Fruit fly (Drosophila melanogaster) whole organism, embryonic: Measurements from ENCODE around the gene Acp29AB.

Source experiments
- Ada2b ChIP-seq: fragments of 200-800 bp; sonication (Bioruptor generic); IDR thresholded peaks from 2 replicates; pipeline ENCODE4 v1.3.6; 2022; ENCODE audit warnings: missing biosample characterization, missing genetic modification characterization
- BtbVII ChIP-seq: fragments of 200-800 bp; sonication (Bioruptor generic); optimal IDR thresholded peaks from 3 replicates; lab custom pipeline; 2017; ENCODE audit warnings: missing biosample characterization, mild to moderate bottlenecking, missing genetic modification characterization
- CG10274 ChIP-seq: fragments of 200-800 bp; sonication (Bioruptor generic); optimal IDR thresholded peaks from 3 replicates; lab custom pipeline; 2017; ENCODE audit warnings: missing biosample characterization, mild to moderate bottlenecking, missing genetic modification characterization
- CG10565 ChIP-seq: fragments of 200-800 bp; sonication (Bioruptor generic); optimal IDR thresholded peaks from 3 replicates; lab custom pipeline; 2016; ENCODE audit warnings: missing biosample characterization, mild to moderate bottlenecking, missing genetic modification characterization
- CG10979 ChIP-seq: fragments of 200-800 bp; sonication (Bioruptor generic); optimal IDR thresholded peaks from 2 replicates; lab custom pipeline; 2018; ENCODE audit warnings: missing biosample characterization, mild to moderate bottlenecking, missing genetic modification characterization, moderate library complexity
- CG11456 ChIP-seq: fragments of 200-800 bp; sonication (Bioruptor generic); IDR thresholded peaks from 3 replicates; pipeline ENCODE4 v1.3.6; 2022; ENCODE audit warnings: missing biosample characterization, missing genetic modification characterization
- CG11696 ChIP-seq: fragments of 200-800 bp; sonication (Bioruptor generic); IDR thresholded peaks from 2 replicates; pipeline ENCODE4 v1.3.6; 2022; ENCODE audit warnings: missing biosample characterization, missing genetic modification characterization
- CG12155 ChIP-seq: fragments of 200-800 bp; sonication (Bioruptor generic); optimal IDR thresholded peaks from 3 replicates; lab custom pipeline; 2016; ENCODE audit warnings: missing biosample characterization, missing genetic modification characterization
- CG14014 ChIP-seq: fragments of 200-800 bp; sonication (Bioruptor generic); IDR thresholded peaks from 2 replicates; pipeline ENCODE4 v1.3.6; 2022; ENCODE audit warnings: missing biosample characterization, missing genetic modification characterization
- CG14441 ChIP-seq: fragments of 200-800 bp; sonication (Bioruptor generic); IDR thresholded peaks from 2 replicates; pipeline ENCODE4 v1.3.6; 2022; ENCODE audit warnings: missing biosample characterization, missing genetic modification characterization
- CG14710 ChIP-seq: fragments of 200-800 bp; sonication (Bioruptor generic); optimal IDR thresholded peaks from 3 replicates; lab custom pipeline; 2019; ENCODE audit warnings: missing biosample characterization, mild to moderate bottlenecking, missing genetic modification characterization, moderate library complexity
- CG16815 ChIP-seq: fragments of 200-800 bp; sonication (Bioruptor generic); optimal IDR thresholded peaks from 3 replicates; lab custom pipeline; 2017; ENCODE audit warnings: missing biosample characterization, mild to moderate bottlenecking, missing genetic modification characterization
- CG17385 ChIP-seq: fragments of 200-800 bp; sonication (Bioruptor generic); optimal IDR thresholded peaks from 3 replicates; lab custom pipeline; 2018; ENCODE audit warnings: missing biosample characterization, mild to moderate bottlenecking, missing genetic modification characterization
- CG17568 ChIP-seq: fragments of 200-800 bp; sonication (Bioruptor generic); optimal IDR thresholded peaks from 2 replicates; lab custom pipeline; 2018; ENCODE audit warnings: missing biosample characterization, mild to moderate bottlenecking, missing genetic modification characterization, moderate library complexity
- CG31224 ChIP-seq: fragments of 200-800 bp; sonication (Bioruptor generic); IDR thresholded peaks from 2 replicates; pipeline ENCODE4 v1.3.6; 2022; ENCODE audit warnings: missing biosample characterization, missing genetic modification characterization
- CG31388 ChIP-seq: fragments of 200-800 bp; sonication (Bioruptor generic); optimal IDR thresholded peaks from 2 replicates; lab custom pipeline; 2016; ENCODE audit warnings: missing biosample characterization, missing genetic modification characterization
- CG34422 ChIP-seq: fragments of 200-800 bp; sonication (Bioruptor generic); IDR thresholded peaks from 3 replicates; pipeline ENCODE4 v1.3.6; 2022; ENCODE audit warnings: missing biosample characterization, missing genetic modification characterization
- CG3995 ChIP-seq: fragments of 200-800 bp; sonication (Bioruptor generic); optimal IDR thresholded peaks from 3 replicates; lab custom pipeline; 2016; ENCODE audit warnings: missing biosample characterization, missing genetic modification characterization
- CG8478 ChIP-seq: fragments of >200 bp; optimal IDR thresholded peaks from 2 replicates; lab custom pipeline; 2018
- CG8944 ChIP-seq: fragments of 200-800 bp; sonication (Bioruptor generic); optimal IDR thresholded peaks from 3 replicates; lab custom pipeline; 2016; ENCODE audit warnings: missing biosample characterization, missing genetic modification characterization
- CG9876 ChIP-seq: fragments of 200-800 bp; sonication (Bioruptor generic); optimal IDR thresholded peaks from 2 replicates; lab custom pipeline; 2016; ENCODE audit warnings: missing biosample characterization, missing genetic modification characterization
- Dbx ChIP-seq: fragments of 200-800 bp; sonication (Bioruptor generic); IDR thresholded peaks from 3 replicates; pipeline ENCODE4 v1.3.6; 2022; ENCODE audit warnings: missing biosample characterization, missing genetic modification characterization
- E2f1 ChIP-seq: fragments of 200-800 bp; sonication (Bioruptor generic); IDR thresholded peaks from 2 replicates; pipeline ENCODE4 v1.3.6; 2022; ENCODE audit warnings: missing biosample characterization, missing genetic modification characterization
- HHEX ChIP-seq: fragments of 200-800 bp; sonication (Bioruptor generic); optimal IDR thresholded peaks from 3 replicates; lab custom pipeline; 2017; ENCODE audit warnings: missing biosample characterization, mild to moderate bottlenecking, missing genetic modification characterization, missing genetic modification reagents
- HLH54F ChIP-seq: fragments of 200-800 bp; sonication (Bioruptor generic); optimal IDR thresholded peaks from 3 replicates; lab custom pipeline; 2016; ENCODE audit warnings: missing biosample characterization, missing genetic modification characterization
- Mad ChIP-seq: fragments of 200-800 bp; sonication (Bioruptor generic); optimal IDR thresholded peaks from 2 replicates; lab custom pipeline; 2016; ENCODE audit warnings: missing biosample characterization, missing genetic modification characterization
- NFAT ChIP-seq: fragments of 200-800 bp; sonication (Bioruptor generic); IDR thresholded peaks from 2 replicates; pipeline ENCODE4 v1.3.6; 2022; ENCODE audit warnings: missing biosample characterization, missing genetic modification characterization
- Nf-YA ChIP-seq: fragments of 200-800 bp; sonication (Bioruptor generic); IDR thresholded peaks from 2 replicates; pipeline ENCODE4 v1.3.6; 2022; ENCODE audit warnings: missing biosample characterization, missing genetic modification characterization
- Pdp1 ChIP-seq, 2 experiments: fragments of 200-800 bp; sonication (Bioruptor generic); optimal IDR thresholded peaks; 3 replicates each; lab custom pipeline; 2016; ENCODE audit warnings: missing biosample characterization in 2 of 2, missing genetic modification characterization in 2 of 2, mild to moderate bottlenecking in 1 of 2, moderate library complexity in 1 of 2
- Ravus ChIP-seq: fragments of 200-800 bp; sonication (Bioruptor generic); IDR thresholded peaks from 2 replicates; pipeline ENCODE4 v1.3.6; 2022; ENCODE audit warnings: missing biosample characterization, missing genetic modification characterization
- Xbp1 ChIP-seq: fragments of 200-800 bp; sonication (Bioruptor generic); optimal IDR thresholded peaks from 3 replicates; lab custom pipeline; 2016; ENCODE audit warnings: missing biosample characterization, mild to moderate bottlenecking, missing genetic modification characterization
- ci ChIP-seq: fragments of 200-800 bp; sonication (Bioruptor generic); IDR thresholded peaks from 3 replicates; pipeline ENCODE4 v1.3.6; 2022; ENCODE audit warnings: missing biosample characterization, missing genetic modification characterization
- corto ChIP-seq: fragments of 200-800 bp; sonication (Bioruptor generic); optimal IDR thresholded peaks from 2 replicates; lab custom pipeline; 2016; ENCODE audit warnings: missing biosample characterization, mild to moderate bottlenecking, missing genetic modification characterization, moderate library complexity
- cwo ChIP-seq: fragments of 200-800 bp; sonication (Bioruptor generic); optimal IDR thresholded peaks from 3 replicates; lab custom pipeline; 2017; ENCODE audit warnings: missing biosample characterization, missing genetic modification characterization, mild to moderate bottlenecking, moderate library complexity, missing genetic modification reagents
- da ChIP-seq: fragments of 200-800 bp; sonication (Bioruptor generic); optimal IDR thresholded peaks from 2 replicates; lab custom pipeline; 2016; ENCODE audit warnings: missing biosample characterization, missing genetic modification characterization
- en ChIP-seq: fragments of 200-800 bp; sonication (Bioruptor generic); optimal IDR thresholded peaks from 2 replicates; lab custom pipeline; 2016; ENCODE audit warnings: missing biosample characterization, missing genetic modification characterization
- hb ChIP-seq: fragments of 200-800 bp; sonication (Bioruptor generic); IDR thresholded peaks from 3 replicates; pipeline ENCODE4 v1.3.6; 2022; ENCODE audit warnings: missing biosample characterization, missing genetic modification characterization; ENCODE audit not compliant: partially characterized antibody
- lab ChIP-seq: fragments of 200-800 bp; sonication (Bioruptor generic); optimal IDR thresholded peaks from 3 replicates; lab custom pipeline; 2017; ENCODE audit warnings: missing biosample characterization, missing genetic modification characterization, mild to moderate bottlenecking, moderate library complexity, missing genetic modification reagents
- lola ChIP-seq, 3 experiments: fragments of >200 bp in 2 of 3; fragments of 200-800 bp in 1 of 3; sonication (Bioruptor generic) in 1 of 3; optimal IDR thresholded peaks; 2 replicates each; lab custom pipeline; 2017 to 2019; ENCODE audit warnings: missing biosample characterization in 3 of 3, missing genetic modification characterization in 3 of 3, mild to moderate bottlenecking in 1 of 3, moderate library complexity in 1 of 3
- mam ChIP-seq: fragments of 200-800 bp; sonication (Bioruptor generic); optimal IDR thresholded peaks from 3 replicates; lab custom pipeline; 2016; ENCODE audit warnings: missing biosample characterization, missing genetic modification characterization
- odd ChIP-seq: fragments of 200-800 bp; sonication (Bioruptor generic); optimal IDR thresholded peaks from 2 replicates; lab custom pipeline; 2017; ENCODE audit warnings: missing biosample characterization, mild to moderate bottlenecking, missing genetic modification characterization
- pho ChIP-seq: fragments of 200-800 bp; sonication (Bioruptor generic); optimal IDR thresholded peaks from 2 replicates; lab custom pipeline; 2016; ENCODE audit warnings: missing biosample characterization, missing genetic modification characterization
- psq ChIP-seq: fragments of 200-800 bp; sonication (Bioruptor generic); optimal IDR thresholded peaks from 2 replicates; lab custom pipeline; 2017; ENCODE audit warnings: missing biosample characterization, missing genetic modification characterization
- salm ChIP-seq: fragments of 200-800 bp; sonication (Bioruptor generic); optimal IDR thresholded peaks from 2 replicates; lab custom pipeline; 2018; ENCODE audit warnings: missing biosample characterization, mild to moderate bottlenecking, missing genetic modification characterization
- sd ChIP-seq: fragments of 200-800 bp; sonication (Bioruptor generic); optimal IDR thresholded peaks from 3 replicates; lab custom pipeline; 2018; ENCODE audit warnings: missing biosample characterization, mild to moderate bottlenecking, missing genetic modification characterization, moderate library complexity
- twi ChIP-seq: fragments of 200-800 bp; optimal IDR thresholded peaks from 2 replicates; lab custom pipeline; 2019; ENCODE audit warnings: missing biosample characterization, mild to moderate bottlenecking, missing genetic modification characterization, moderate library complexity
- vvl ChIP-seq: fragments of 200-800 bp; sonication (Bioruptor generic); IDR thresholded peaks from 2 replicates; pipeline ENCODE4 v1.3.6; 2022; ENCODE audit warnings: missing biosample characterization, missing genetic modification characterization
- zen2 ChIP-seq: fragments of 200-800 bp; sonication (Bioruptor generic); IDR thresholded peaks from 3 replicates; pipeline ENCODE4 v1.3.6; 2022; ENCODE audit warnings: missing biosample characterization, missing genetic modification characterization; ENCODE audit not compliant: partially characterized antibody
- zfh1 ChIP-seq: fragments of 200-800 bp; sonication (Bioruptor generic); IDR thresholded peaks from 3 replicates; pipeline ENCODE4 v1.3.6; 2022; ENCODE audit warnings: missing biosample characterization, missing genetic modification characterization

Gene Acp29AB

dm6 chr2L:8414887-8415883 is 22.2 kb upstream of the Acp29AB start, which contains the start of the genes CG13398 and Akap200 (continued):
- no peak for TF ChIP-seq zen2 (GFP tag; lab: Robert Waterston, UW)
- TF ChIP-seq CG11696, result no peak
- TF ChIP-seq BtbVII (GFP tag; lab: Kevin White, UChicago), result no peak
- no peak for TF ChIP-seq cwo
- TF ChIP-seq CG17385 (GFP tag; lab: Kevin White, UChicago), result peak; percentile 23
- TF ChIP-seq CG34422 (GFP tag; lab: Robert Waterston, UW), result no peak
- TF ChIP-seq en (GFP tag; lab: Kevin White, UChicago), result no peak
- TF ChIP-seq CG3995, result peak; percentile 75
- no peak for TF ChIP-seq lab (GFP tag; lab: Kevin White, UChicago)
- TF ChIP-seq twi (tag; lab: Kevin White, UChicago), result no peak
- peak; percentile 49; the same call in 1 of the 3 replicates for TF ChIP-seq ci
- TF ChIP-seq da, result no peak
- TF ChIP-seq psq (GFP tag; lab: Kevin White, UChicago), result no peak
- 0 out of 2 replicates have a peak, but pooled peaks have one; percentile 28 for TF ChIP-seq CG31224 (GFP tag; lab: Robert Waterston, UW)
- TF ChIP-seq Xbp1 (GFP tag; lab: Kevin White, UChicago), result peak; percentile 39
- TF ChIP-seq salm, result no peak
- TF ChIP-seq Pdp1 (GFP tag; optimal IDR thresholded peaks at IDR 0.05; lab: Kevin White, UChicago), result peak in 1 of 2 experiments; percentile 32
- TF ChIP-seq CG8944 (GFP tag; lab: Kevin White, UChicago), result no peak
- peak; percentile 2 for TF ChIP-seq HHEX (GFP tag; lab: Kevin White, UChicago)
- TF ChIP-seq CG8478, result no peak
- TF ChIP-seq E2f1 (GFP tag; lab: Robert Waterston, UW), result no peak
- no peak for TF ChIP-seq Ravus (GFP tag; lab: Robert Waterston, UW)
- no peak for TF ChIP-seq mam
- TF ChIP-seq Mad (GFP tag; lab: Kevin White, UChicago), result no peak
- no peak for TF ChIP-seq CG10565 (GFP tag; lab: Kevin White, UChicago)
- TF ChIP-seq vvl (GFP tag; lab: Robert Waterston, UW), result no peak; the same call in none of the 2 replicates
- no peak for TF ChIP-seq CG17568 (GFP tag; lab: Kevin White, UChicago)
- TF ChIP-seq pho (GFP tag; lab: Kevin White, UChicago), result peak; percentile 3
- TF ChIP-seq sd (tag; lab: Kevin White, UChicago), result peak; percentile 26
- TF ChIP-seq lola (GFP tag; optimal IDR thresholded peaks at IDR 0.05; lab: Kevin White, UChicago), result peak in 1 of 3 experiments; percentile 50
- TF ChIP-seq zfh1 (GFP tag; lab: Robert Waterston, UW), result no peak
- no peak for TF ChIP-seq CG9876 (GFP tag; lab: Kevin White, UChicago)
- TF ChIP-seq CG31388 (GFP tag; lab: Kevin White, UChicago), result no peak
- no peak for TF ChIP-seq NFAT (GFP tag; lab: Robert Waterston, UW)
- TF ChIP-seq CG10274, result no peak
- TF ChIP-seq HLH54F (GFP tag; lab: Kevin White, UChicago), result no peak
- peak; percentile 66 for TF ChIP-seq CG14710 (tag; lab: Kevin White, UChicago)
- TF ChIP-seq odd (GFP tag; lab: Kevin White, UChicago), result no peak
- no peak for TF ChIP-seq CG14014
- TF ChIP-seq Ada2b (GFP tag; lab: Robert Waterston, UW), result no peak
- no peak for TF ChIP-seq corto (GFP tag; lab: Kevin White, UChicago)
- peak; percentile 54; the same call in 1 of the 3 replicates for TF ChIP-seq CG11456
- TF ChIP-seq CG12155, result peak; percentile 37
- TF ChIP-seq CG16815, result peak; percentile 33
- 0 out of 2 replicates have a peak, but pooled peaks have one; percentile 17 for TF ChIP-seq CG14441 (GFP tag; lab: Robert Waterston, UW)
- TF ChIP-seq Dbx (GFP tag; lab: Robert Waterston, UW), result no peak
- no peak for TF ChIP-seq CG10979 (tag; lab: Kevin White, UChicago)
- TF ChIP-seq Nf-YA (GFP tag; lab: Robert Waterston, UW), result no peak
- TF ChIP-seq hb (GFP tag; lab: Robert Waterston, UW), result no peak
